Fruit fly (Drosophila melanogaster) whole organism, wandering third instar larva: ENCODE results near the gene CG3281.

Experiments
- Hnf4 ChIP-seq: fragments of 200-800 bp; sonication (Bioruptor generic); optimal IDR thresholded peaks from 2 replicates; lab custom pipeline; 2016; ENCODE audit warnings: missing biosample characterization, mild to moderate bottlenecking, missing genetic modification characterization
- Hr78 ChIP-seq: fragments of >200 bp; optimal IDR thresholded peaks from 2 replicates; lab custom pipeline; 2017; ENCODE audit warnings: missing biosample characterization, missing genetic modification characterization
- Myc ChIP-seq: fragments of >200 bp; optimal IDR thresholded peaks from 2 replicates; lab custom pipeline; 2017
- Sp1 ChIP-seq: fragments of 200-800 bp; sonication (Bioruptor generic); optimal IDR thresholded peaks from 3 replicates; lab custom pipeline; 2019; ENCODE audit warnings: missing biosample characterization, mild to moderate bottlenecking, missing genetic modification characterization, moderate library complexity
- brk ChIP-seq: fragments of 200-800 bp; sonication (Bioruptor generic); optimal IDR thresholded peaks from 2 replicates; lab custom pipeline; 2016; ENCODE audit warnings: missing biosample characterization, mild to moderate bottlenecking, missing genetic modification characterization
- dsf ChIP-seq: sonication (Bioruptor generic); optimal IDR thresholded peaks from 2 replicates; lab custom pipeline; 2016; ENCODE audit warnings: missing biosample characterization, missing genetic modification characterization, borderline replicate concordance
- pan ChIP-seq: fragments of >200 bp; optimal IDR thresholded peaks from 2 replicates; lab custom pipeline; 2017
- rgr ChIP-seq: fragments of 200-800 bp; sonication (Bioruptor generic); optimal IDR thresholded peaks from 3 replicates; lab custom pipeline; 2016; ENCODE audit warnings: missing biosample characterization, mild to moderate bottlenecking, missing genetic modification characterization
- sage ChIP-seq: fragments of 200-800 bp; sonication (Bioruptor generic); optimal IDR thresholded peaks from 2 replicates; lab custom pipeline; 2016; ENCODE audit warnings: missing biosample characterization, mild to moderate bottlenecking, missing genetic modification characterization

DNA sequence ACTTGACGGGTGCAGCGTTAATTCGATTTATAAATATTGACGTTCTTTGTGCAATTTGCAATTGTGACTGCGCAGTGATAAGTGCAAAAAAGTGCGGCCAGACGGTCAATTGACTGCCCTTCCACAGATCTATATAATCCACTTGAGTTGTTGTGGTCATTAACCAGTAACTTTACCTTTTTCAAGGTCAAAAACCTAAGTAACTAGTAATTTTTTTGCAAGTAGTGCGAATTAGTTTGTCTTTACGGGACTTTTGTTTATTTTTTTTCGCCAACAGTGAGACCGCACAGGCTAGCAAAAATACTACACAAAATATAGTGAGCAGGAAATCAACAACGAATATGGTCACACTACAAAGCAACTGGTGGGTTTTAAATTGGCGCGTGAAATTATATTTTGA lies 12.0 kb upstream of the CG3281 start, which contains the start of gene Tango9:
- peak; percentile 13 for TF ChIP-seq dsf (GFP tag; lab: Kevin White, UChicago)
- TF ChIP-seq Myc (lab: Kevin White, UChicago), result peak; percentile 48
- no peak for TF ChIP-seq Hr78
- no peak for TF ChIP-seq pan (lab: Kevin White, UChicago)
- TF ChIP-seq rgr (GFP tag; lab: Kevin White, UChicago), result peak; percentile 51
- TF ChIP-seq Sp1 (GFP tag; lab: Kevin White, UChicago), result peak; percentile 42
- no peak for TF ChIP-seq brk
- no peak for TF ChIP-seq sage (GFP tag; lab: Kevin White, UChicago)
- TF ChIP-seq Hnf4, result no peak
